Fruit fly (Drosophila melanogaster) whole organism, embryonic: ENCODE measurements around the gene Dbx.
A peak's percentile ranks its signal among the peaks of the same experiment; 100 is the strongest.

Experiments
- B-H1 ChIP-seq: fragments of 200-800 bp; sonication (Bioruptor generic); IDR thresholded peaks from 3 replicates; pipeline ENCODE4 v1.3.6; 2022; ENCODE audit warnings: missing biosample characterization, missing genetic modification characterization
- CG10147 ChIP-seq: fragments of 200-800 bp; sonication (Bioruptor generic); optimal IDR thresholded peaks from 2 replicates; lab custom pipeline; 2019; ENCODE audit warnings: missing biosample characterization, mild to moderate bottlenecking, missing genetic modification characterization, moderate library complexity
- CG10366 ChIP-seq: fragments of 200-800 bp; sonication (Bioruptor generic); IDR thresholded peaks from 2 replicates; pipeline ENCODE4 v1.3.6; 2022; ENCODE audit warnings: missing biosample characterization, missing genetic modification characterization
- CG11560 ChIP-seq: fragments of 200-800 bp; sonication (Bioruptor generic); IDR thresholded peaks from 3 replicates; pipeline ENCODE4 v1.3.6; 2022; ENCODE audit warnings: missing biosample characterization, missing genetic modification characterization
- CG12942 ChIP-seq: fragments of 200-800 bp; sonication (Bioruptor generic); optimal IDR thresholded peaks from 3 replicates; lab custom pipeline; 2016; ENCODE audit warnings: missing biosample characterization, missing genetic modification characterization
- CG13287 ChIP-seq: fragments of 200-800 bp; sonication (Bioruptor generic); IDR thresholded peaks from 2 replicates; pipeline ENCODE4 v1.3.6; 2022; ENCODE audit warnings: missing biosample characterization, missing genetic modification characterization; ENCODE audit not compliant: partially characterized antibody
- CG15514 ChIP-seq: fragments of 200-800 bp; sonication (Bioruptor generic); optimal IDR thresholded peaks from 3 replicates; lab custom pipeline; 2017; ENCODE audit warnings: missing biosample characterization, missing genetic modification characterization, mild to moderate bottlenecking, moderate library complexity, missing genetic modification reagents
- CG15601 ChIP-seq: fragments of 200-800 bp; sonication (Bioruptor generic); optimal IDR thresholded peaks from 3 replicates; lab custom pipeline; 2019; ENCODE audit warnings: missing biosample characterization, mild to moderate bottlenecking, missing genetic modification characterization, moderate library complexity
- CG1602 ChIP-seq: fragments of 200-800 bp; sonication (Bioruptor generic); optimal IDR thresholded peaks from 3 replicates; lab custom pipeline; 2016; ENCODE audit warnings: missing biosample characterization, missing genetic modification characterization
- CG17829 ChIP-seq: fragments of 200-800 bp; optimal IDR thresholded peaks from 2 replicates; lab custom pipeline; 2019; ENCODE audit warnings: missing biosample characterization, mild to moderate bottlenecking, missing genetic modification characterization, moderate library complexity
- CG18619 ChIP-seq: fragments of 200-800 bp; sonication (Bioruptor generic); optimal IDR thresholded peaks from 3 replicates; lab custom pipeline; 2017; ENCODE audit warnings: missing biosample characterization, mild to moderate bottlenecking, missing genetic modification characterization
- CG2712 ChIP-seq: fragments of 200-800 bp; optimal IDR thresholded peaks from 3 replicates; lab custom pipeline; 2019; ENCODE audit warnings: missing biosample characterization, mild to moderate bottlenecking, missing genetic modification characterization, moderate library complexity
- CG31224 ChIP-seq: fragments of 200-800 bp; sonication (Bioruptor generic); IDR thresholded peaks from 2 replicates; pipeline ENCODE4 v1.3.6; 2022; ENCODE audit warnings: missing biosample characterization, missing genetic modification characterization
- CG31365 ChIP-seq: fragments of 200-800 bp; sonication (Bioruptor generic); optimal IDR thresholded peaks from 2 replicates; lab custom pipeline; 2018; ENCODE audit warnings: missing biosample characterization, mild to moderate bottlenecking, missing genetic modification characterization
- CG34224 ChIP-seq: fragments of 200-800 bp; sonication (Bioruptor generic); IDR thresholded peaks from 3 replicates; pipeline ENCODE4 v1.3.6; 2022; ENCODE audit warnings: missing biosample characterization, missing genetic modification characterization; ENCODE audit not compliant: partially characterized antibody
- CG7928 ChIP-seq: fragments of 200-800 bp; sonication (Bioruptor generic); optimal IDR thresholded peaks from 2 replicates; lab custom pipeline; 2017; ENCODE audit warnings: missing biosample characterization, mild to moderate bottlenecking, missing genetic modification characterization
- CG8388 ChIP-seq: fragments of 200-800 bp; sonication (Bioruptor generic); optimal IDR thresholded peaks from 2 replicates; lab custom pipeline; 2019; ENCODE audit warnings: missing biosample characterization, mild to moderate bottlenecking, missing genetic modification characterization, moderate library complexity
- CG9876 ChIP-seq: fragments of 200-800 bp; sonication (Bioruptor generic); optimal IDR thresholded peaks from 2 replicates; lab custom pipeline; 2016; ENCODE audit warnings: missing biosample characterization, missing genetic modification characterization
- Dip3 ChIP-seq: fragments of 200-800 bp; sonication (Bioruptor generic); optimal IDR thresholded peaks from 3 replicates; lab custom pipeline; 2016; ENCODE audit warnings: missing biosample characterization, missing genetic modification characterization
- E2f1 ChIP-seq: fragments of 200-800 bp; sonication (Bioruptor generic); IDR thresholded peaks from 2 replicates; pipeline ENCODE4 v1.3.6; 2022; ENCODE audit warnings: missing biosample characterization, missing genetic modification characterization
- ERR ChIP-seq: fragments of 200-800 bp; sonication (Bioruptor generic); optimal IDR thresholded peaks from 2 replicates; lab custom pipeline; 2016; ENCODE audit warnings: missing biosample characterization, missing genetic modification characterization
- Kr ChIP-seq: fragments of 200-800 bp; sonication (Bioruptor generic); optimal IDR thresholded peaks from 2 replicates; lab custom pipeline; 2017; ENCODE audit warnings: missing biosample characterization, mild to moderate bottlenecking, missing genetic modification characterization
- Mad ChIP-seq: fragments of 200-800 bp; sonication (Bioruptor generic); optimal IDR thresholded peaks from 2 replicates; lab custom pipeline; 2016; ENCODE audit warnings: missing biosample characterization, missing genetic modification characterization
- Max ChIP-seq: fragments of 200-800 bp; sonication (Bioruptor generic); optimal IDR thresholded peaks from 2 replicates; lab custom pipeline; 2016; ENCODE audit warnings: missing biosample characterization, mild to moderate bottlenecking, missing genetic modification characterization
- NC2α ChIP-seq: fragments of 200-800 bp; sonication (Bioruptor generic); optimal IDR thresholded peaks from 2 replicates; lab custom pipeline; 2016; ENCODE audit warnings: missing biosample characterization, missing genetic modification characterization
- Opbp ChIP-seq: fragments of 200-800 bp; sonication (Bioruptor generic); IDR thresholded peaks from 3 replicates; pipeline ENCODE4 v1.3.6; 2022; ENCODE audit warnings: missing biosample characterization, missing genetic modification characterization; ENCODE audit not compliant: partially characterized antibody
- cato ChIP-seq: fragments of 200-800 bp; sonication (Bioruptor generic); optimal IDR thresholded peaks from 2 replicates; lab custom pipeline; 2016; ENCODE audit warnings: missing biosample characterization, missing genetic modification characterization, borderline replicate concordance
- crol ChIP-seq: fragments of 200-800 bp; sonication (Bioruptor generic); IDR thresholded peaks from 2 replicates; pipeline ENCODE4 v1.3.6; 2022; ENCODE audit warnings: missing biosample characterization, missing genetic modification characterization
- crp ChIP-seq, 2 experiments: fragments of 200-800 bp; sonication (Bioruptor generic); optimal IDR thresholded peaks; 2 replicates in 1 of 2; 3 replicates in 1 of 2; lab custom pipeline; 2017; ENCODE audit warnings: missing biosample characterization in 2 of 2, missing genetic modification characterization in 2 of 2, mild to moderate bottlenecking in 1 of 2, moderate library complexity in 1 of 2
- da ChIP-seq: fragments of 200-800 bp; sonication (Bioruptor generic); optimal IDR thresholded peaks from 2 replicates; lab custom pipeline; 2016; ENCODE audit warnings: missing biosample characterization, missing genetic modification characterization
- exex ChIP-seq: fragments of 200-800 bp; sonication (Bioruptor generic); optimal IDR thresholded peaks from 4 replicates; lab custom pipeline; 2018; ENCODE audit warnings: missing biosample characterization, mild to moderate bottlenecking, missing genetic modification characterization, moderate library complexity
- fd96Cb ChIP-seq: fragments of 200-800 bp; sonication (Bioruptor generic); optimal IDR thresholded peaks from 2 replicates; lab custom pipeline; 2018; ENCODE audit warnings: missing biosample characterization, mild to moderate bottlenecking, missing genetic modification characterization, moderate library complexity
- gcm ChIP-seq: fragments of 200-800 bp; sonication (Bioruptor generic); optimal IDR thresholded peaks from 2 replicates; lab custom pipeline; 2019; ENCODE audit warnings: missing biosample characterization, mild to moderate bottlenecking, missing genetic modification characterization, moderate library complexity
- gfzf ChIP-seq: fragments of 200-800 bp; sonication (Bioruptor generic); optimal IDR thresholded peaks from 2 replicates; lab custom pipeline; 2016; ENCODE audit warnings: missing biosample characterization, mild to moderate bottlenecking, missing genetic modification characterization, moderate library complexity
- hbn ChIP-seq: fragments of 200-800 bp; sonication (Bioruptor generic); IDR thresholded peaks from 2 replicates; pipeline ENCODE4 v1.3.6; 2022; ENCODE audit warnings: missing biosample characterization, missing genetic modification characterization; ENCODE audit not compliant: partially characterized antibody
- lbe ChIP-seq: fragments of 200-800 bp; sonication (Bioruptor generic); optimal IDR thresholded peaks from 2 replicates; lab custom pipeline; 2016; ENCODE audit warnings: missing biosample characterization, mild to moderate bottlenecking, missing genetic modification characterization
- lov ChIP-seq, 2 experiments: fragments of 200-800 bp in 1 of 2; fragments of >200 bp in 1 of 2; sonication (Bioruptor generic) in 1 of 2; IDR thresholded peaks in 1 of 2; optimal IDR thresholded peaks in 1 of 2; 2 replicates in 1 of 2; 3 replicates in 1 of 2; pipeline versions ENCODE4 v1.3.6 to Lab custom; 2017 to 2022; ENCODE audit warnings: missing biosample characterization in 1 of 2, missing genetic modification characterization in 1 of 2
- luna ChIP-seq: fragments of 200-800 bp; sonication (Bioruptor generic); optimal IDR thresholded peaks from 2 replicates; lab custom pipeline; 2016; ENCODE audit warnings: missing biosample characterization, missing genetic modification characterization
- nom ChIP-seq: fragments of 200-800 bp; sonication (Bioruptor generic); optimal IDR thresholded peaks from 2 replicates; lab custom pipeline; 2017; ENCODE audit warnings: missing biosample characterization, missing genetic modification characterization, mild to moderate bottlenecking, moderate library complexity, missing genetic modification reagents
- pan ChIP-seq, 4 experiments: fragments of >200 bp in 3 of 4; fragments of 200-800 bp in 1 of 4; sonication (Bioruptor generic) in 1 of 4; optimal IDR thresholded peaks in 3 of 4; IDR thresholded peaks in 1 of 4; 2 replicates each; pipeline versions ENCODE4 v1.3.6 to Lab custom; 2017 to 2022; ENCODE audit warnings: missing biosample characterization in 2 of 4, missing genetic modification characterization in 2 of 4, mixed read lengths in 1 of 4
- sima ChIP-seq: fragments of 200-800 bp; sonication (Bioruptor generic); optimal IDR thresholded peaks from 2 replicates; lab custom pipeline; 2016; ENCODE audit warnings: missing biosample characterization, missing genetic modification characterization
- sisA ChIP-seq: fragments of 200-800 bp; sonication (Bioruptor generic); IDR thresholded peaks from 2 replicates; pipeline ENCODE4 v1.3.6; 2022; ENCODE audit warnings: missing biosample characterization, missing genetic modification characterization
- sna ChIP-seq: fragments of 200-800 bp; sonication (Bioruptor generic); IDR thresholded peaks from 2 replicates; pipeline ENCODE4 v1.3.6; 2022; ENCODE audit warnings: missing biosample characterization, missing genetic modification characterization; ENCODE audit not compliant: partially characterized antibody
- so ChIP-seq: fragments of 200-800 bp; sonication (Bioruptor generic); IDR thresholded peaks from 3 replicates; pipeline ENCODE4 v1.3.6; 2022; ENCODE audit warnings: missing biosample characterization, missing genetic modification characterization
- ssp ChIP-seq: fragments of 200-800 bp; sonication (Bioruptor generic); IDR thresholded peaks from 2 replicates; pipeline ENCODE4 v1.3.6; 2022; ENCODE audit warnings: missing biosample characterization, missing genetic modification characterization
- tin ChIP-seq: fragments of 200-800 bp; sonication (Bioruptor generic); optimal IDR thresholded peaks from 3 replicates; lab custom pipeline; 2016; ENCODE audit warnings: missing biosample characterization, missing genetic modification characterization
- trem ChIP-seq: fragments of 200-800 bp; optimal IDR thresholded peaks from 3 replicates; lab custom pipeline; 2019; ENCODE audit warnings: missing biosample characterization, mild to moderate bottlenecking, missing genetic modification characterization, moderate library complexity
- trh ChIP-seq: fragments of 200-800 bp; sonication (Bioruptor generic); optimal IDR thresholded peaks from 2 replicates; lab custom pipeline; 2016; ENCODE audit warnings: missing biosample characterization, missing genetic modification characterization
- wek ChIP-seq: fragments of 200-800 bp; sonication (Bioruptor generic); optimal IDR thresholded peaks from 3 replicates; lab custom pipeline; 2018; ENCODE audit warnings: missing biosample characterization, mild to moderate bottlenecking, missing genetic modification characterization, moderate library complexity

Gene Dbx

dm6 chr3L:1964099-1964498 is 43.0 kb downstream of the Dbx start, which contains the start of gene mv (continued):
- peak; percentile 73 for TF ChIP-seq CG13287
- TF ChIP-seq lbe (GFP tag; lab: Kevin White, UChicago), result peak; percentile 49
- no peak for TF ChIP-seq CG31365 (tag; lab: Kevin White, UChicago)
- 0 out of 2 replicates have a peak, but pooled peaks have one; percentile 50 for TF ChIP-seq sna (GFP tag; lab: Robert Waterston, UW)
- TF ChIP-seq CG2712 (tag; lab: Kevin White, UChicago), result peak; percentile 31
- no peak for TF ChIP-seq nom (GFP tag; lab: Kevin White, UChicago)
- TF ChIP-seq Kr (GFP tag; lab: Kevin White, UChicago), result no peak
- no peak for TF ChIP-seq so (GFP tag; lab: Robert Waterston, UW)
- TF ChIP-seq CG15601 (tag; lab: Kevin White, UChicago), result no peak
- peak; percentile 37; the same call in 1 of the 2 replicates for TF ChIP-seq hbn (GFP tag; lab: Robert Waterston, UW)
- no peak for TF ChIP-seq ERR (GFP tag; lab: Kevin White, UChicago)
- TF ChIP-seq trh (GFP tag; lab: Kevin White, UChicago), result no peak
- no peak for TF ChIP-seq cato (GFP tag; lab: Kevin White, UChicago)
- no peak for TF ChIP-seq CG10147 (GFP tag; lab: Kevin White, UChicago)
- TF ChIP-seq luna (GFP tag; lab: Kevin White, UChicago), result no peak
- TF ChIP-seq B-H1 (GFP tag; lab: Robert Waterston, UW), result no peak
- peak; percentile 79 to 98 for TF ChIP-seq crp (GFP tag; optimal IDR thresholded peaks at IDR 0.05; lab: Kevin White, UChicago)
- TF ChIP-seq Opbp (GFP tag; lab: Robert Waterston, UW), result no peak
- no peak for TF ChIP-seq CG18619 (GFP tag; lab: Kevin White, UChicago)
- peak; percentile 67 for TF ChIP-seq trem (tag; lab: Kevin White, UChicago)
- no peak for TF ChIP-seq pan (optimal IDR thresholded peaks at IDR 0.05; lab: Kevin White, UChicago)
- TF ChIP-seq pan (GFP tag; optimal IDR thresholded peaks at IDR 0.05 in 1 of 2, IDR thresholded peaks at IDR 0.05 in 1 of 2), result no peak
- TF ChIP-seq CG7928 (GFP tag; lab: Kevin White, UChicago), result no peak
- no peak for TF ChIP-seq tin (GFP tag; lab: Kevin White, UChicago)
- TF ChIP-seq E2f1 (GFP tag; lab: Robert Waterston, UW), result no peak
- no peak for TF ChIP-seq sima (GFP tag; lab: Kevin White, UChicago)
- no peak for TF ChIP-seq gcm (GFP tag; lab: Kevin White, UChicago)
- TF ChIP-seq sisA (GFP tag; lab: Robert Waterston, UW), result no peak
- no peak for TF ChIP-seq Dip3 (GFP tag; lab: Kevin White, UChicago)
- peak; percentile 99 for TF ChIP-seq CG15514 (GFP tag; lab: Kevin White, UChicago)
- TF ChIP-seq exex (tag; lab: Kevin White, UChicago), result no peak
- TF ChIP-seq CG9876 (GFP tag; lab: Kevin White, UChicago), result no peak
- no peak for TF ChIP-seq CG11560 (tag; lab: Robert Waterston, UW)
- no peak for TF ChIP-seq crol (GFP tag; lab: Robert Waterston, UW)
- no peak for TF ChIP-seq Mad (GFP tag; lab: Kevin White, UChicago)
- no peak for TF ChIP-seq lov (optimal IDR thresholded peaks at IDR 0.05; lab: Kevin White, UChicago)
- TF ChIP-seq lov (GFP tag; IDR thresholded peaks at IDR 0.05; lab: Robert Waterston, UW), result no peak
- no peak for TF ChIP-seq Max (GFP tag; lab: Kevin White, UChicago)
- TF ChIP-seq CG10366 (GFP tag; lab: Robert Waterston, UW), result no peak
- TF ChIP-seq CG17829, result peak; percentile 42
- no peak for TF ChIP-seq CG12942 (GFP tag; lab: Kevin White, UChicago)
- peak; percentile 55 for TF ChIP-seq CG34224 (GFP tag; lab: Robert Waterston, UW)
- TF ChIP-seq CG8388 (GFP tag; lab: Kevin White, UChicago), result no peak
- TF ChIP-seq NC2α (GFP tag; lab: Kevin White, UChicago), result no peak
- TF ChIP-seq CG31224 (GFP tag; lab: Robert Waterston, UW), result no peak
- no peak for TF ChIP-seq da (GFP tag; lab: Kevin White, UChicago)
- TF ChIP-seq wek (GFP tag; lab: Kevin White, UChicago), result no peak
- TF ChIP-seq fd96Cb (tag; lab: Kevin White, UChicago), result no peak
- TF ChIP-seq CG1602, result no peak
- TF ChIP-seq gfzf (GFP tag; lab: Kevin White, UChicago), result peak; percentile 53
- TF ChIP-seq ssp (GFP tag; lab: Robert Waterston, UW), result no peak
